Worm (Caenorhabditis elegans): ENCODE data around the gene tmbi-4.

Gene tmbi-4

DNA sequence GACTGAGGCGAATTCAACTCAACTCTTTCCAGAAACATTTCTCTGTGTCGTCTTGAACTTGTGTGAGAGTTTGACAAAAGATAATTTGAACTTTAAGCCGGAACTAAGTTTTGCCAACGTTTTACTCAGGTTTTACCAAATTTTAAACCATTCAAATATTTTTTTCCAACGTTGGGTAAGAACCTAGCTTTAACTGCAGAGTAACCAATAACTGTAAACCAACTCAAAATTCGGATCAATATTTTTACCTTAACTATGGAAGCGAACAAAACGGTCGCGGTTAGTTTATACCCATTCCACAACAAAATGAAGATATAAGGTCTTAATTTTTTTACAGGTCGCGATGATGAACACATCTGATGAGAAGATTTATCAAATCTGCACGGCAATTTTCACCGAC lies 22.2 kb downstream of the tmbi-4 start:
- TF ChIP-seq nhr-12 (tag; optimal IDR thresholded peaks at IDR 0.05) (no peak), mab-9 (GFP tag; IDR thresholded peaks at IDR 0.05) (no peak)

- TF ChIP-seq pag-3 (tag; optimal IDR thresholded peaks at IDR 0.05; ENCODE audit: borderline replicate concordance, insufficient read depth) (no peak), nhr-76 (tag; optimal IDR thresholded peaks at IDR 0.05) (no peak), ceh-90 (tag; optimal IDR thresholded peaks at IDR 0.05) (no peak), C34B4.2 (tag; optimal IDR thresholded peaks at IDR 0.05) (no peak), C16A3.4 (tag; optimal IDR thresholded peaks at IDR 0.05) (no peak), jun-1 (tag; optimal IDR thresholded peaks at IDR 0.05) (no peak), Y116A8C.19 (tag; optimal IDR thresholded peaks at IDR 0.05; ENCODE audit: borderline replicate concordance) (no peak), nhr-12 (tag; optimal IDR thresholded peaks at IDR 0.05) (no peak), dpl-1 (GFP tag; optimal IDR thresholded peaks at IDR 0.05) (no peak), nhr-20 (tag; optimal IDR thresholded peaks at IDR 0.05) (no peak), mab-9 (GFP tag; IDR thresholded peaks at IDR 0.05) (no peak), rnt-1 (tag; optimal IDR thresholded peaks at IDR 0.05) (no peak), hlh-4 (tag; optimal IDR thresholded peaks at IDR 0.05) (no peak), ama-1 (optimal IDR thresholded peaks at IDR 0.05) (no peak)
Observed at ce11 chrX:9174409-9174808, 23.9 kb downstream of the tmbi-4 start, which contains the start of gene B0563.8. B0563.8 (minus strand) TSS chrX:9174509.

DNA sequence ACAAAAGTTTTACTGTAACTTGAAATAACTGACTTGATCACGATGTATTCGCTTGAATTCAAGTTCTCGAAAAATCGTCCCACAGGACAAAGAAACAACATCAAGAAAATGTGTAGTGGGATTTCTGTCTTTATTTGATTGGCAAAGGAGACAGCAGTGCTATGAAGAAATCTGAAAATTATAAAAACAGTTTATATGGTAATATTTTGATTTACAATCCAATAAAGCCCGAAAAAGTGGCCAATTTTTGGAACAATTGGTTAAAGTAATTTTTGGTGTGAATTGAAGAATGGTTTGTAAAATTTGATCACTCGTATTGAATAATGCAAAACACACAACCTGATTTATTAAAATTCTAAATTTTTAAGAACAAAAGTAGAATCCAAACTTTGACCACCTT lies 30.3 kb downstream of the tmbi-4 start, which contains the start of gene Y81B9A.4:
TSS of gene Y81B9A.4 (minus strand) at position 101 of the 400 bp plus-strand sequence.
- TF ChIP-seq ceh-82 (tag; optimal IDR thresholded peaks at IDR 0.05) = no peak
- no peak for TF ChIP-seq aly-2 (tag; optimal IDR thresholded peaks at IDR 0.05)
- TF ChIP-seq sup-37 (GFP tag; optimal IDR thresholded peaks at IDR 0.05) = no peak
- no peak for TF ChIP-seq lin-35 (GFP tag; optimal IDR thresholded peaks at IDR 0.05)
- no peak for TF ChIP-seq nhr-85 (tag)
- TF ChIP-seq ztf-11 (tag; optimal IDR thresholded peaks at IDR 0.05) = no peak
- no peak for TF ChIP-seq egl-27 (tag; optimal IDR thresholded peaks at IDR 0.05)
- TF ChIP-seq C34B4.2 (tag; optimal IDR thresholded peaks at IDR 0.05) = no peak
- no peak for TF ChIP-seq mef-2 (tag; optimal IDR thresholded peaks at IDR 0.05)
- no peak for TF ChIP-seq snpc-4 (tag; optimal IDR thresholded peaks at IDR 0.05)
- TF ChIP-seq dpl-1 (GFP tag; optimal IDR thresholded peaks at IDR 0.05) = no peak

ce11 chrX:9182140-9182539 lies 31.6 kb downstream of the tmbi-4 start, which contains the start of gene Y81B9A.3:
Y81B9A.3 (plus strand) TSS chrX:9182440.
- TF ChIP-seq fkh-10 (GFP tag; optimal IDR thresholded peaks at IDR 0.05) (no peak), zip-4 (GFP tag; optimal IDR thresholded peaks at IDR 0.05) (no peak), ztf-4 (tag; optimal IDR thresholded peaks at IDR 0.05) (no peak), ceh-8 (GFP tag; optimal IDR thresholded peaks at IDR 0.05) (no peak), ama-1 (optimal IDR thresholded peaks at IDR 0.05) (no peak), lin-39 (tag; optimal IDR thresholded peaks at IDR 0.05) (no peak), nhr-28 (tag; optimal IDR thresholded peaks at IDR 0.05) (no peak), egl-27 (tag; optimal IDR thresholded peaks at IDR 0.05) (no peak), nhr-11 (tag; optimal IDR thresholded peaks at IDR 0.05) (no peak)

- TF ChIP-seq elt-3 (tag; optimal IDR thresholded peaks at IDR 0.05) = no peak
- TF ChIP-seq ztf-11 (tag; optimal IDR thresholded peaks at IDR 0.05) = no peak
- TF ChIP-seq lin-35 (GFP tag; optimal IDR thresholded peaks at IDR 0.05) = no peak
- TF ChIP-seq nhr-11 (tag; optimal IDR thresholded peaks at IDR 0.05) = no peak
- TF ChIP-seq efl-1 (optimal IDR thresholded peaks at IDR 0.05) = no peak
- TF ChIP-seq efl-1 (GFP tag; optimal IDR thresholded peaks at IDR 0.05 in 1 of 2) = peak in 1 of 2 experiments; percentile 14
- TF ChIP-seq isw-1 (GFP tag; IDR thresholded peaks at IDR 0.05) = no peak
Observed at ce11 chrX:9183836-9184235, 33.3 kb downstream of the tmbi-4 start, which contains the start of gene Y81B9A.2. Y81B9A.2 (plus strand) TSS chrX:9184136.

Data from whole organism, L1 larva.